Worm (Caenorhabditis elegans) whole organism, L2 larva: ENCODE results near the gene C16C10.13.

Source experiments
- C34F6.9 ChIP-seq: fragments of 150-350 bp; optimal IDR thresholded peaks from 2 replicates; lab custom pipeline; 2014; ENCODE audit warnings: missing biosample characterization, missing genetic modification characterization
- F13H6.1 ChIP-seq: sonication (generic microtip); optimal IDR thresholded peaks from 2 replicates; lab custom pipeline; 2016; ENCODE audit warnings: missing genetic modification characterization, missing compliant biosample characterization
- R02D3.7 ChIP-seq: fragments of 150-350 bp; optimal IDR thresholded peaks from 2 replicates; lab custom pipeline; 2014; ENCODE audit warnings: missing biosample characterization, missing genetic modification characterization
- Y55F3AM.14 ChIP-seq: fragments of 200-800 bp; sonication (Bioruptor generic); optimal IDR thresholded peaks from 2 replicates; lab custom pipeline; 2018; ENCODE audit warnings: mild to moderate bottlenecking, missing genetic modification characterization, missing compliant biosample characterization
- ZK546.5 ChIP-seq: sonication (generic microtip); optimal IDR thresholded peaks from 2 replicates; lab custom pipeline; 2017; ENCODE audit warnings: missing biosample characterization, missing genetic modification characterization
- alr-1 ChIP-seq: fragments of 150-350 bp; optimal IDR thresholded peaks from 2 replicates; lab custom pipeline; 2014; ENCODE audit warnings: missing biosample characterization, missing genetic modification characterization
- aly-2 ChIP-seq: fragments of 150-350 bp; optimal IDR thresholded peaks from 2 replicates; lab custom pipeline; 2014; ENCODE audit warnings: missing biosample characterization, missing genetic modification characterization
- ama-1 ChIP-seq: fragments of 150-350 bp; optimal IDR thresholded peaks from 2 replicates; lab custom pipeline; 2018; ENCODE audit warnings: inconsistent platforms
- blmp-1 ChIP-seq: sonication (generic microtip); optimal IDR thresholded peaks from 2 replicates; lab custom pipeline; 2017; ENCODE audit warnings: missing genetic modification characterization, mild to moderate bottlenecking, missing compliant biosample characterization, antibody characterized with exemption, moderate library complexity; ENCODE audit not compliant: insufficient read depth
- ceh-16 ChIP-seq: fragments of 150-350 bp; optimal IDR thresholded peaks from 2 replicates; lab custom pipeline; 2014; ENCODE audit warnings: missing biosample characterization, missing genetic modification characterization
- ceh-82 ChIP-seq: fragments of 150-350 bp; optimal IDR thresholded peaks from 2 replicates; lab custom pipeline; 2014; ENCODE audit warnings: missing biosample characterization, missing genetic modification characterization
- crh-2 ChIP-seq: sonication (generic microtip); optimal IDR thresholded peaks from 2 replicates; lab custom pipeline; 2017; ENCODE audit warnings: missing biosample characterization, missing genetic modification characterization
- dmd-4 ChIP-seq: sonication (generic microtip); optimal IDR thresholded peaks from 2 replicates; lab custom pipeline; 2017; ENCODE audit warnings: missing biosample characterization, missing genetic modification characterization
- egl-27 ChIP-seq: sonication (generic microtip); optimal IDR thresholded peaks from 3 replicates; lab custom pipeline; 2017; ENCODE audit warnings: missing biosample characterization, missing genetic modification reagents, missing genetic modification characterization
- elt-1 ChIP-seq: fragments of 150-350 bp; optimal IDR thresholded peaks from 2 replicates; lab custom pipeline; 2014; ENCODE audit warnings: missing biosample characterization, missing genetic modification characterization
- elt-3 ChIP-seq: sonication (generic microtip); optimal IDR thresholded peaks from 2 replicates; lab custom pipeline; 2017; ENCODE audit warnings: missing biosample characterization, missing genetic modification characterization
- fos-1 ChIP-seq: fragments of 150-350 bp; optimal IDR thresholded peaks from 2 replicates; lab custom pipeline; 2014; ENCODE audit warnings: missing biosample characterization, missing genetic modification characterization
- gmeb-1 ChIP-seq: fragments of 150-350 bp; optimal IDR thresholded peaks from 2 replicates; lab custom pipeline; 2014; ENCODE audit warnings: missing biosample characterization, missing genetic modification characterization
- lin-11 ChIP-seq: fragments of 150-350 bp; sonication (generic microtip); optimal IDR thresholded peaks from 2 replicates; lab custom pipeline; 2014; ENCODE audit warnings: missing biosample characterization, missing genetic modification characterization, inconsistent platforms, mixed read lengths
- lin-13 ChIP-seq: fragments of 150-350 bp; optimal IDR thresholded peaks from 2 replicates; lab custom pipeline; 2014; ENCODE audit warnings: missing biosample characterization, missing genetic modification reagents, missing genetic modification characterization
- lin-39 ChIP-seq: fragments of 150-350 bp; optimal IDR thresholded peaks from 2 replicates; lab custom pipeline; 2014; ENCODE audit warnings: missing biosample characterization, missing genetic modification reagents, missing genetic modification characterization
- lsy-2 ChIP-seq, 2 experiments: fragments of 150-350 bp in 1 of 2; sonication (generic microtip) in 1 of 2; optimal IDR thresholded peaks; 2 replicates each; lab custom pipeline; 2014 to 2017; ENCODE audit warnings: missing biosample characterization in 2 of 2, missing genetic modification characterization in 2 of 2
- mab-5 ChIP-seq: fragments of 150-350 bp; optimal IDR thresholded peaks from 2 replicates; lab custom pipeline; 2014; ENCODE audit warnings: missing biosample characterization, missing genetic modification characterization
- mbf-1 ChIP-seq: sonication (generic microtip); optimal IDR thresholded peaks from 2 replicates; lab custom pipeline; 2017; ENCODE audit warnings: missing biosample characterization, missing genetic modification characterization
- mdl-1 ChIP-seq, 2 experiments: fragments of 150-350 bp in 1 of 2; sonication (generic microtip) in 1 of 2; optimal IDR thresholded peaks; 2 replicates each; lab custom pipeline; 2017; ENCODE audit warnings: missing biosample characterization in 2 of 2, missing genetic modification characterization in 2 of 2
- nhr-10 ChIP-seq: sonication (generic microtip); optimal IDR thresholded peaks from 2 replicates; lab custom pipeline; 2017; ENCODE audit warnings: missing biosample characterization, missing genetic modification characterization
- nhr-11 ChIP-seq: fragments of 150-350 bp; optimal IDR thresholded peaks from 2 replicates; lab custom pipeline; 2014; ENCODE audit warnings: missing biosample characterization, missing genetic modification characterization
- nhr-12 ChIP-seq: fragments of 150-350 bp; optimal IDR thresholded peaks from 2 replicates; lab custom pipeline; 2014; ENCODE audit warnings: missing biosample characterization, missing genetic modification characterization
- nhr-129 ChIP-seq: fragments of 150-350 bp; optimal IDR thresholded peaks from 2 replicates; lab custom pipeline; 2014; ENCODE audit warnings: missing biosample characterization, missing genetic modification characterization
- nhr-21 ChIP-seq: fragments of 150-350 bp; optimal IDR thresholded peaks from 2 replicates; lab custom pipeline; 2014; ENCODE audit warnings: missing biosample characterization, missing genetic modification characterization
- nhr-23 ChIP-seq: fragments of 150-350 bp; optimal IDR thresholded peaks from 2 replicates; lab custom pipeline; 2014; ENCODE audit warnings: missing biosample characterization, missing genetic modification reagents, missing genetic modification characterization
- nhr-237 ChIP-seq: fragments of 150-350 bp; optimal IDR thresholded peaks from 2 replicates; lab custom pipeline; 2014; ENCODE audit warnings: missing biosample characterization, missing genetic modification characterization
- nhr-25 ChIP-seq: fragments of 150-350 bp; sonication (generic microtip); optimal IDR thresholded peaks from 3 replicates; lab custom pipeline; 2014; ENCODE audit warnings: missing biosample characterization, missing genetic modification characterization
- nhr-6 ChIP-seq: fragments of 150-350 bp; optimal IDR thresholded peaks from 2 replicates; lab custom pipeline; 2014; ENCODE audit warnings: missing biosample characterization, missing genetic modification characterization
- nhr-77 ChIP-seq: fragments of 150-350 bp; optimal IDR thresholded peaks from 2 replicates; lab custom pipeline; 2014; ENCODE audit warnings: missing biosample characterization, missing genetic modification characterization
- peb-1 ChIP-seq: fragments of 150-350 bp; optimal IDR thresholded peaks from 2 replicates; lab custom pipeline; 2014; ENCODE audit warnings: missing biosample characterization, missing genetic modification characterization
- sem-4 ChIP-seq: fragments of 150-350 bp; optimal IDR thresholded peaks from 2 replicates; lab custom pipeline; 2014; ENCODE audit warnings: missing biosample characterization, missing genetic modification reagents, missing genetic modification characterization
- skn-1 ChIP-seq: sonication (generic microtip); optimal IDR thresholded peaks from 2 replicates; lab custom pipeline; 2017; ENCODE audit warnings: missing biosample characterization, missing genetic modification characterization
- sma-3 ChIP-seq: sonication (generic microtip); optimal IDR thresholded peaks from 2 replicates; lab custom pipeline; 2016; ENCODE audit warnings: missing genetic modification reagents, missing genetic modification characterization, missing compliant biosample characterization
- sma-9 ChIP-seq, 2 experiments: fragments of 150-350 bp in 1 of 2; sonication (generic microtip) in 1 of 2; optimal IDR thresholded peaks; 2 replicates each; lab custom pipeline; 2014 to 2016; ENCODE audit warnings: missing genetic modification characterization in 2 of 2, mild to moderate bottlenecking in 1 of 2, missing biosample characterization in 1 of 2, missing compliant biosample characterization in 1 of 2, missing genetic modification reagents in 1 of 2, moderate library complexity in 1 of 2
- snpc-4 ChIP-seq: fragments of 150-350 bp; optimal IDR thresholded peaks from 2 replicates; lab custom pipeline; 2014; ENCODE audit warnings: missing biosample characterization, missing genetic modification characterization
- unc-39 ChIP-seq: fragments of 150-350 bp; optimal IDR thresholded peaks from 2 replicates; lab custom pipeline; 2014; ENCODE audit warnings: missing biosample characterization, missing genetic modification characterization
- unc-55 ChIP-seq: fragments of 150-350 bp; sonication (generic microtip); optimal IDR thresholded peaks from 3 replicates; lab custom pipeline; 2014; ENCODE audit warnings: missing biosample characterization, missing genetic modification reagents, missing genetic modification characterization
- unc-62 ChIP-seq: fragments of 150-350 bp; optimal IDR thresholded peaks from 2 replicates; lab custom pipeline; 2014; ENCODE audit warnings: missing biosample characterization, missing genetic modification reagents, missing genetic modification characterization
- zag-1 ChIP-seq: fragments of 150-350 bp; optimal IDR thresholded peaks from 2 replicates; lab custom pipeline; 2014; ENCODE audit warnings: missing biosample characterization, missing genetic modification characterization
- ztf-1 ChIP-seq: fragments of 200-800 bp; sonication (Bioruptor generic); conservative IDR thresholded peaks from 2 replicates; pipeline ENCODE4 v1.3.6; 2022; ENCODE audit warnings: missing genetic modification characterization, missing compliant biosample characterization
- ztf-11 ChIP-seq: sonication (generic microtip); optimal IDR thresholded peaks from 2 replicates; lab custom pipeline; 2017; ENCODE audit warnings: missing biosample characterization, missing genetic modification characterization
- ztf-4 ChIP-seq: fragments of 150-350 bp; optimal IDR thresholded peaks from 2 replicates; lab custom pipeline; 2014; ENCODE audit warnings: missing biosample characterization, missing genetic modification characterization

C16C10.13 gene

DNA sequence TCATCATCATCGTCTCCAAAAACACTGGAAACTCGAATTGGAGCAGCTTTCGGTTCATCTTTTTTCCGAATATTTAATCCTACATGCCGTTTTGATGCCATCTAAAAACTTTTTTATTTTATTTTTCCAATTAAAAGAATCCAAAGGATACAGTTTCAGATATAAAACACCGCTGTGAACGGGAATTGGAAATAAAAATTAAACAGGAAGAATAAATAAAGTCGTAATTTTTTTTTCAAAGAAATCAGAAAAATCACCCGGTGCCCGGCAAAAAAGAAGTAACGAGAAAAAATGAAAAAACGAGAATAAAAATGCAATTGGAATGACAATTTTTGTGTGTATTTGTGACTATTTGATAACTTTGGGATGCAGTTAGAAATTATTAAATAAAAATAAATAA, 7.6 kb upstream of the C16C10.13 start, which contains the start of gene ccdc-55:
ccdc-55 (minus strand) TSS at position 101 of the 400 bp plus-strand sequence.
- TF ChIP-seq zag-1: no peak
- TF ChIP-seq aly-2 (tag; lab: Kevin White, UChicago): no peak
- TF ChIP-seq ceh-16 (tag; lab: Kevin White, UChicago): no peak
- TF ChIP-seq snpc-4 (tag; lab: Kevin White, UChicago): no peak
- no peak for TF ChIP-seq lin-39 (tag; lab: Kevin White, UChicago)
- TF ChIP-seq ceh-82 (tag; lab: Kevin White, UChicago): no peak
- TF ChIP-seq F13H6.1 (tag; lab: Kevin White, UChicago): no peak
- TF ChIP-seq ztf-1: no peak
- no peak for TF ChIP-seq unc-62
- TF ChIP-seq mab-5 (tag; lab: Kevin White, UChicago): no peak
- no peak for TF ChIP-seq nhr-12 (tag; lab: Kevin White, UChicago)
- TF ChIP-seq nhr-25 (tag; lab: Kevin White, UChicago): no peak
- no peak for TF ChIP-seq ztf-4 (tag; lab: Kevin White, UChicago)
- no peak for TF ChIP-seq unc-39 (tag; lab: Kevin White, UChicago)
- no peak for TF ChIP-seq elt-3
- TF ChIP-seq skn-1 (tag; lab: Kevin White, UChicago): no peak
- no peak for TF ChIP-seq nhr-237 (tag; lab: Kevin White, UChicago)
- no peak for TF ChIP-seq nhr-77

DNA sequence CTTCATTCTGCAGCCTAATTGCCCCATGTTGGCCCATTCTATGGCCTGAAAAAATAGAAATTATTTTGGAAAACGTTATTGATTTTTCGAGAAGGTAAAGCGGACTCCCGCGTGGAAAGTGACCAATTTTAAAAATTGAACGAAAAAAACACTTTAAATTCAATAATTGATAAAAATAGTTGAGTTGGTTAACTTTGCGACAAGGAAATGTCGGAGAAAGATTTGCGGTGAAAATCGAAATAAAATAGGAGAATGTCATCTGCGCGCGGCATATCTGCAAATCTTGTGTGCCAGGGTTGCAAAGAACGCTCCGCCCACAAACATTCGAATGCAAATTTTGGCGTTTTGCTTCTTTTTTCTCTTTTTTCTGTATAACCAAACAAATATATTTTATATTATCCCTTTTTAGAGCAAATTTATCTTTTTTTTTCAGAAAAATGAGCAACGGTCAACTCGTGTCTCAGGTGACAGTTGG, 5.3 kb upstream of the C16C10.13 start, which contains the start of the genes rnf-121 and C16C10.4:
rnf-121 (minus strand) TSS at position 51 of the 475 bp plus-strand sequence.
C16C10.4 (plus strand) TSS at position 434 of the 475 bp plus-strand sequence.
- TF ChIP-seq zag-1: no peak
- no peak for TF ChIP-seq nhr-10
- TF ChIP-seq unc-55 (GFP tag; lab: Kevin White, UChicago): peak; percentile 72
- no peak for TF ChIP-seq ceh-82 (tag; lab: Kevin White, UChicago)
- TF ChIP-seq nhr-6 (tag; lab: Kevin White, UChicago): no peak
- peak; percentile 76 for TF ChIP-seq C34F6.9 (tag; lab: Kevin White, UChicago)
- TF ChIP-seq mdl-1 (tag; optimal IDR thresholded peaks at IDR 0.05; lab: Kevin White, UChicago): no peak
- TF ChIP-seq unc-62: no peak
- TF ChIP-seq nhr-11: no peak
- TF ChIP-seq nhr-21 (tag; lab: Kevin White, UChicago): no peak
- no peak for TF ChIP-seq dmd-4 (tag; lab: Kevin White, UChicago)
- TF ChIP-seq ceh-16 (tag; lab: Kevin White, UChicago): no peak
- no peak for TF ChIP-seq nhr-77
- no peak for TF ChIP-seq ZK546.5
- TF ChIP-seq nhr-129 (tag; lab: Kevin White, UChicago): peak; percentile 73
- peak; percentile 58 to 79 for TF ChIP-seq lsy-2 (tag; optimal IDR thresholded peaks at IDR 0.05; lab: Kevin White, UChicago)
- TF ChIP-seq mab-5 (tag; lab: Kevin White, UChicago): peak; percentile 69
- TF ChIP-seq skn-1 (tag; lab: Kevin White, UChicago): peak; percentile 11
- no peak for TF ChIP-seq lin-39 (tag; lab: Kevin White, UChicago)
- no peak for TF ChIP-seq alr-1 (tag; lab: Kevin White, UChicago)
- no peak for TF ChIP-seq ama-1 (lab: Kevin White, UChicago)
- peak; percentile 45 for TF ChIP-seq sem-4
- no peak for TF ChIP-seq unc-39 (tag; lab: Kevin White, UChicago)
- TF ChIP-seq elt-3: no peak
- peak; percentile 23 for TF ChIP-seq egl-27
- peak; percentile 16 for TF ChIP-seq ztf-4 (tag; lab: Kevin White, UChicago)
- TF ChIP-seq nhr-12 (tag; lab: Kevin White, UChicago): no peak
- TF ChIP-seq gmeb-1 (tag; lab: Kevin White, UChicago): peak; percentile 78
- TF ChIP-seq Y55F3AM.14 (GFP tag; lab: Kevin White, UChicago): no peak
- TF ChIP-seq nhr-25 (tag; lab: Kevin White, UChicago): no peak
- no peak for TF ChIP-seq snpc-4 (tag; lab: Kevin White, UChicago)
- no peak for TF ChIP-seq peb-1 (tag; lab: Kevin White, UChicago)
- no peak for TF ChIP-seq crh-2
- TF ChIP-seq lin-11 (tag; lab: Kevin White, UChicago): peak; percentile 52
- TF ChIP-seq F13H6.1 (tag; lab: Kevin White, UChicago): no peak
- no peak for TF ChIP-seq nhr-23 (tag; lab: Kevin White, UChicago)
- no peak for TF ChIP-seq blmp-1 (tag; lab: Kevin White, UChicago)
- TF ChIP-seq nhr-237 (tag; lab: Kevin White, UChicago): no peak
- no peak for TF ChIP-seq sma-9 (GFP tag; optimal IDR thresholded peaks at IDR 0.05; lab: Kevin White, UChicago)
- TF ChIP-seq sma-9 (tag; optimal IDR thresholded peaks at IDR 0.05; lab: Kevin White, UChicago): no peak
- TF ChIP-seq fos-1 (tag; lab: Kevin White, UChicago): peak; percentile 1
- TF ChIP-seq ztf-11 (tag; lab: Kevin White, UChicago): peak; percentile 16
- TF ChIP-seq aly-2 (tag; lab: Kevin White, UChicago): no peak
- no peak for TF ChIP-seq elt-1 (tag; lab: Kevin White, UChicago)
- TF ChIP-seq mbf-1: no peak
- TF ChIP-seq R02D3.7: peak; percentile 31
- no peak for TF ChIP-seq ztf-1
- peak; percentile 73 for TF ChIP-seq sma-3 (GFP tag; lab: Kevin White, UChicago)
- TF ChIP-seq lin-13 (GFP tag; lab: Kevin White, UChicago): peak; percentile 56
